Fruit fly (Drosophila melanogaster): ENCODE measurements around the gene Ptpa.
A peak's percentile ranks its signal among the peaks of the same experiment; 100 is the strongest.

Ptpa gene

dm6 chr2L:3338566-3339215 lies 38.1 kb upstream of the Ptpa start (continued):
- peak; percentile 91 for TF ChIP-seq ATbp (GFP tag; optimal IDR thresholded peaks at IDR 0.05)
- TF ChIP-seq gsb-n (tag; optimal IDR thresholded peaks at IDR 0.05), result peak; percentile 82
- TF ChIP-seq CG10147 (GFP tag; optimal IDR thresholded peaks at IDR 0.05), result no peak
- TF ChIP-seq Hr78 (GFP tag; optimal IDR thresholded peaks at IDR 0.05), result no peak
- TF ChIP-seq Ets65A (GFP tag), result peak; percentile 96
- peak; percentile 92 for TF ChIP-seq az2 (GFP tag; optimal IDR thresholded peaks at IDR 0.05)
- no peak for TF ChIP-seq Scr (GFP tag; IDR thresholded peaks at IDR 0.05; ENCODE audit: partially characterized antibody)
- peak; percentile 70 for TF ChIP-seq wor (GFP tag; IDR thresholded peaks at IDR 0.05)
- peak; percentile 73 for TF ChIP-seq NC2α (GFP tag; optimal IDR thresholded peaks at IDR 0.05)
- TF ChIP-seq tap (tag; optimal IDR thresholded peaks at IDR 0.05), result peak; percentile 71
- TF ChIP-seq psq (GFP tag; optimal IDR thresholded peaks at IDR 0.05), result peak; percentile 52
- TF ChIP-seq lilli (GFP tag; optimal IDR thresholded peaks at IDR 0.05), result peak; percentile 67
- no peak for TF ChIP-seq schlank (tag; optimal IDR thresholded peaks at IDR 0.05)
- TF ChIP-seq rib (GFP tag; IDR thresholded peaks at IDR 0.05), result no peak
- peak; percentile 44; the same call in 1 of the 2 replicates for TF ChIP-seq CG3847 (GFP tag; IDR thresholded peaks at IDR 0.05)
- TF ChIP-seq Blimp-1 (GFP tag; optimal IDR thresholded peaks at IDR 0.05), result peak; percentile 90
- peak; percentile 59; the same call in 1 of the 2 replicates for TF ChIP-seq dati (GFP tag; IDR thresholded peaks at IDR 0.05)
- peak; percentile 38 for TF ChIP-seq pho (GFP tag; optimal IDR thresholded peaks at IDR 0.05)
- TF ChIP-seq CG8765 (GFP tag; IDR thresholded peaks at IDR 0.05), result no peak; the same call in 1 of the 2 replicates
- TF ChIP-seq phol (tag; optimal IDR thresholded peaks at IDR 0.05), result peak; percentile 89
- TF ChIP-seq NK7.1 (GFP tag; optimal IDR thresholded peaks at IDR 0.05), result peak; percentile 35
- TF ChIP-seq gro (GFP tag; optimal IDR thresholded peaks at IDR 0.05), result no peak
- TF ChIP-seq CG11456 (GFP tag; IDR thresholded peaks at IDR 0.05), result peak; percentile 43; the same call in 1 of the 3 replicates
- TF ChIP-seq TFAM (GFP tag; optimal IDR thresholded peaks at IDR 0.05), result peak; percentile 28
- TF ChIP-seq trem (tag; optimal IDR thresholded peaks at IDR 0.05), result peak; percentile 85
- peak; percentile 76 for TF ChIP-seq btn (GFP tag; optimal IDR thresholded peaks at IDR 0.05)
- no peak for TF ChIP-seq CG6683 (GFP tag; optimal IDR thresholded peaks at IDR 0.05)
- peak; percentile 68 to 96 for TF ChIP-seq bsh (GFP tag; optimal IDR thresholded peaks at IDR 0.05)
- TF ChIP-seq CG9215 (GFP tag; IDR thresholded peaks at IDR 0.05), result 0 out of 2 replicates have a peak, but pooled peaks have one; percentile 18
- no peak for TF ChIP-seq ham (GFP tag; IDR thresholded peaks at IDR 0.05)
- peak; percentile 32 for TF ChIP-seq CG12659 (GFP tag; optimal IDR thresholded peaks at IDR 0.05)
- TF ChIP-seq Hr39 (optimal IDR thresholded peaks at IDR 0.05), result no peak
- TF ChIP-seq Nf-YC (tag; optimal IDR thresholded peaks at IDR 0.05), result no peak
- no peak for TF ChIP-seq scrt (GFP tag; optimal IDR thresholded peaks at IDR 0.05)
- no peak for TF ChIP-seq vfl (GFP tag; optimal IDR thresholded peaks at IDR 0.05)
- TF ChIP-seq chif (GFP tag; optimal IDR thresholded peaks at IDR 0.05), result peak; percentile 90 to 93
- TF ChIP-seq CG3838 (GFP tag; optimal IDR thresholded peaks at IDR 0.05), result peak; percentile 45
- TF ChIP-seq grn (GFP tag; optimal IDR thresholded peaks at IDR 0.05), result no peak
- peak; percentile 8 for TF ChIP-seq Jarid2 (GFP tag; optimal IDR thresholded peaks at IDR 0.05)
- peak; percentile 93 for TF ChIP-seq CG1603 (tag; optimal IDR thresholded peaks at IDR 0.05)
- TF ChIP-seq Hr51 (GFP tag; optimal IDR thresholded peaks at IDR 0.05), result peak in 1 of 2 experiments; percentile 15
- no peak for TF ChIP-seq toy (GFP tag; IDR thresholded peaks at IDR 0.05)
- TF ChIP-seq ranshi (GFP tag; IDR thresholded peaks at IDR 0.05), result peak; percentile 68; the same call in 1 of the 2 replicates
- TF ChIP-seq prd (optimal IDR thresholded peaks at IDR 0.05), result no peak
- peak; percentile 89 for TF ChIP-seq prd (GFP tag; IDR thresholded peaks at IDR 0.05)
- peak; percentile 26 for TF ChIP-seq CG12104 (GFP tag; optimal IDR thresholded peaks at IDR 0.05)
- TF ChIP-seq CG32767 (GFP tag; IDR thresholded peaks at IDR 0.05), result peak; percentile 63; the same call in 1 of the 2 replicates
- TF ChIP-seq fd102C (GFP tag; optimal IDR thresholded peaks at IDR 0.05), result no peak
- TF ChIP-seq hth (optimal IDR thresholded peaks at IDR 0.05), result no peak
- peak; percentile 25 for TF ChIP-seq CG13775 (GFP tag; optimal IDR thresholded peaks at IDR 0.05)
